Worm (Caenorhabditis elegans): ENCODE measurements around the gene T03F6.6.
A peak's percentile ranks its signal among the peaks of the same experiment; 100 is the strongest.

Gene T03F6.6

DNA sequence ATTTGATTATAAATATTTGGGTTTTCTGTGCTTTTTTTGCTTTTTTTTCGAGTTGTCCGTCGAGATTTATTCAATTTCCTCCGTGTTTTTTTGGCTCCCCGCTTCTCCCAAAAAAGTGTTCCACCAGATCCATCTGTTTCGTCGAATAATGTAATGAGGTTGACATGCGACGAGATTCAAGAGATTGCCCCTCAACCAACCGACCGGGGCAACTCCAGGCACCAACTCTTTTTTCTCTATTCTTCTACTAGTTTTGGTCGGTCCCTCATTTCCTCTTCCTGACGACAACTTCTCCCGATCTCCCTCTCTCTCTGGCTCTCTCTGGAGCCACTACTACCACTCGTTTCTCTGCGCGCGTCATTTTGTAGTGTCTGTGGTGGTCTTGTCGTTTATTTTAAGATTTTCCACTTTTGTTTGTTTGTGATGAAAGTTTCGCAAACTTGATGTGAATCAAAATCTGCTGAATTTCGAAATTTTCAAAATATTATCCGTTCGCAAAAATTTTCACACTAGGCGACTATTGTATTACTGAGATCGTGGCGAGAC lies 32.2 kb downstream of the T03F6.6 start (continued):
- TF ChIP-seq grh-1 (GFP tag; IDR thresholded peaks at IDR 0.05) (no peak), ceh-90 (tag; optimal IDR thresholded peaks at IDR 0.05) (no peak), unc-130 (tag; optimal IDR thresholded peaks at IDR 0.05) (no peak), nhr-84 (tag; optimal IDR thresholded peaks at IDR 0.05) (no peak), egl-13 (tag; optimal IDR thresholded peaks at IDR 0.05) (no peak), ces-1 (GFP tag; optimal IDR thresholded peaks at IDR 0.05) (no peak), egl-27 (tag; optimal IDR thresholded peaks at IDR 0.05) (no peak), unc-98 (GFP tag; IDR thresholded peaks at IDR 0.05) (no peak), fos-1 (tag; optimal IDR thresholded peaks at IDR 0.05) (no peak), nhr-19 (GFP tag; conservative IDR thresholded peaks at IDR 0.05) (no peak), nhr-237 (tag; optimal IDR thresholded peaks at IDR 0.05) (no peak), pqm-1 (tag; optimal IDR thresholded peaks at IDR 0.05) (no peak), C16A3.4 (tag; optimal IDR thresholded peaks at IDR 0.05) (no peak), snu-23 (GFP tag; optimal IDR thresholded peaks at IDR 0.05) (no peak), ceh-63 (GFP tag; optimal IDR thresholded peaks at IDR 0.05) (no peak), nhr-85 (tag) (no peak), dpl-1 (GFP tag; optimal IDR thresholded peaks at IDR 0.05) (no peak), tlp-1 (tag; optimal IDR thresholded peaks at IDR 0.05) (no peak), mep-1 (tag; optimal IDR thresholded peaks at IDR 0.05) (no peak), F16B12.6 (tag; optimal IDR thresholded peaks at IDR 0.05) (no peak), nhr-47 (tag; optimal IDR thresholded peaks at IDR 0.05) (peak; percentile 11), ztf-11 (tag; optimal IDR thresholded peaks at IDR 0.05) (no peak), nhr-90 (tag; optimal IDR thresholded peaks at IDR 0.05; ENCODE audit: poor library complexity) (no peak), hlh-17 (GFP tag; optimal IDR thresholded peaks at IDR 0.05; ENCODE audit: borderline replicate concordance) (no peak), swsn-7 (tag; optimal IDR thresholded peaks at IDR 0.05) (peak; percentile 0), ceh-88 (GFP tag; IDR thresholded peaks at IDR 0.05) (no peak), fkh-10 (GFP tag; optimal IDR thresholded peaks at IDR 0.05) (no peak), sox-4 (tag; optimal IDR thresholded peaks at IDR 0.05) (no peak), nhr-28 (tag; optimal IDR thresholded peaks at IDR 0.05) (no peak), nhr-71 (tag; optimal IDR thresholded peaks at IDR 0.05) (peak; percentile 33), skn-1 (tag; optimal IDR thresholded peaks at IDR 0.05) (no peak), lin-35 (GFP tag; optimal IDR thresholded peaks at IDR 0.05) (no peak), ceh-8 (GFP tag; optimal IDR thresholded peaks at IDR 0.05) (no peak), unc-62 (GFP tag; optimal IDR thresholded peaks at IDR 0.05) (no peak), nhr-76 (tag; optimal IDR thresholded peaks at IDR 0.05) (no peak), zag-1 (tag; optimal IDR thresholded peaks at IDR 0.05) (no peak), lin-39 (tag; optimal IDR thresholded peaks at IDR 0.05) (no peak), jun-1 (tag; optimal IDR thresholded peaks at IDR 0.05) (no peak), hpl-2 (GFP tag; optimal IDR thresholded peaks at IDR 0.05) (no peak)

DNA sequence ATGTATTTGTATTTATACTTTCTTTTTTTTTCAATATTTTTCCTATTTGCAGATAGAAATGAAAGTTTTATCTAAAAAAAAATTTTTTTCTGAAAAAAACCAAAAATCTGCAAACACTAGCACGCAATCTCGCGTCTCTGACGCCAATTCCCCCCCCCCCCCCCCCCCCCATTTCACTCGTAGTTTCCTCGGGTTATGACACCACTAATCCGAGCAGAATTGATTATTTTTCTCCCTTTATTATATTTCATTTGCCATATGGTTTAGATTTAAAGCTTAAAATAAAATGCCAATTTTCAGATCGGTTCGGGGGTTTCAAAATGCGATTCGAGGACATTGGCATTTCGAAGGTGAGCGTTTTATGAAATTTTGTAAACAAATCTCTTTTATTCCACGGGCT lies 33.3 kb downstream of the T03F6.6 start, which contains the start of gene mtm-6:
mtm-6 (plus strand) TSS at position 301 of the 400 bp plus-strand sequence.
- TF ChIP-seq lir-3 (tag; optimal IDR thresholded peaks at IDR 0.05; ENCODE audit: poor library complexity): no peak
- TF ChIP-seq mab-9 (GFP tag; IDR thresholded peaks at IDR 0.05): no peak
- TF ChIP-seq zip-4 (GFP tag; optimal IDR thresholded peaks at IDR 0.05): no peak
- no peak for TF ChIP-seq unc-30 (tag; optimal IDR thresholded peaks at IDR 0.05)
- no peak for TF ChIP-seq mef-2 (tag; optimal IDR thresholded peaks at IDR 0.05)
- no peak for TF ChIP-seq Y116A8C.19 (tag; optimal IDR thresholded peaks at IDR 0.05; ENCODE audit: borderline replicate concordance)
- TF ChIP-seq lsy-2 (tag; optimal IDR thresholded peaks at IDR 0.05): peak in 1 of 2 experiments; percentile 23
- TF ChIP-seq elt-3 (tag; optimal IDR thresholded peaks at IDR 0.05): no peak
- no peak for TF ChIP-seq nhr-12 (tag; optimal IDR thresholded peaks at IDR 0.05)
- TF ChIP-seq vab-15 (tag; optimal IDR thresholded peaks at IDR 0.05): no peak
- TF ChIP-seq F16B12.6 (tag; optimal IDR thresholded peaks at IDR 0.05): peak; percentile 70
- no peak for TF ChIP-seq ceh-8 (GFP tag; optimal IDR thresholded peaks at IDR 0.05)

Measured in whole organism, L1 larva.